Fruit fly (Drosophila melanogaster) whole organism, prepupa: ENCODE results near the gene CG5455.

Experiments
- Blimp-1 ChIP-seq: fragments of 200-800 bp; sonication (Bioruptor generic); optimal IDR thresholded peaks from 3 replicates; lab custom pipeline; 2017; ENCODE audit warnings: missing biosample characterization, missing genetic modification characterization, mild to moderate bottlenecking, moderate library complexity, missing genetic modification reagents
- CG10631 ChIP-seq: fragments of 200-800 bp; sonication (Bioruptor generic); optimal IDR thresholded peaks from 2 replicates; lab custom pipeline; 2016; ENCODE audit warnings: missing biosample characterization, missing genetic modification characterization
- CG10669 ChIP-seq: fragments of 200-800 bp; sonication (Bioruptor generic); optimal IDR thresholded peaks from 3 replicates; lab custom pipeline; 2018; ENCODE audit warnings: missing biosample characterization, mild to moderate bottlenecking, missing genetic modification characterization, moderate library complexity
- CG11902 ChIP-seq: fragments of 200-800 bp; sonication (Bioruptor generic); optimal IDR thresholded peaks from 3 replicates; lab custom pipeline; 2016; ENCODE audit warnings: missing biosample characterization, missing genetic modification characterization
- CG1621 ChIP-seq: fragments of 200-800 bp; sonication (Bioruptor generic); optimal IDR thresholded peaks from 3 replicates; lab custom pipeline; 2018; ENCODE audit warnings: missing biosample characterization, mild to moderate bottlenecking, missing genetic modification characterization
- CG31627 ChIP-seq: fragments of 200-800 bp; sonication (Bioruptor generic); optimal IDR thresholded peaks from 3 replicates; lab custom pipeline; 2016; ENCODE audit warnings: missing biosample characterization, missing genetic modification characterization
- CG32006 ChIP-seq: fragments of 200-800 bp; sonication (Bioruptor generic); optimal IDR thresholded peaks from 3 replicates; lab custom pipeline; 2017; ENCODE audit warnings: missing biosample characterization, mild to moderate bottlenecking, missing genetic modification characterization
- CG3919 ChIP-seq: fragments of 200-800 bp; sonication (Bioruptor generic); optimal IDR thresholded peaks from 3 replicates; lab custom pipeline; 2016; ENCODE audit warnings: missing biosample characterization, missing genetic modification characterization
- CG6276 ChIP-seq: fragments of 200-800 bp; sonication (Bioruptor generic); optimal IDR thresholded peaks from 2 replicates; lab custom pipeline; 2017; ENCODE audit warnings: missing biosample characterization, mild to moderate bottlenecking, missing genetic modification characterization
- CG6792 ChIP-seq: fragments of 200-800 bp; sonication (Bioruptor generic); optimal IDR thresholded peaks from 3 replicates; lab custom pipeline; 2016; ENCODE audit warnings: missing biosample characterization, missing genetic modification characterization
- CG6808 ChIP-seq: fragments of 200-800 bp; sonication (Bioruptor generic); optimal IDR thresholded peaks from 3 replicates; lab custom pipeline; 2017; ENCODE audit warnings: missing biosample characterization, missing genetic modification characterization, mild to moderate bottlenecking, moderate library complexity, missing genetic modification reagents
- CG6854 ChIP-seq: fragments of 200-800 bp; sonication (Bioruptor generic); optimal IDR thresholded peaks from 2 replicates; lab custom pipeline; 2017; ENCODE audit warnings: missing biosample characterization, mild to moderate bottlenecking, missing genetic modification characterization
- CG8632 ChIP-seq: fragments of 200-800 bp; sonication (Bioruptor generic); optimal IDR thresholded peaks from 3 replicates; lab custom pipeline; 2016; ENCODE audit warnings: missing biosample characterization, missing genetic modification characterization
- Eip75B ChIP-seq: fragments of 200-800 bp; sonication (Bioruptor generic); optimal IDR thresholded peaks from 3 replicates; lab custom pipeline; 2016; ENCODE audit warnings: missing biosample characterization, missing genetic modification characterization
- Eip78C ChIP-seq: fragments of 200-800 bp; sonication (Bioruptor generic); peaks from one replicate; lab custom pipeline; 2016; ENCODE audit warnings: missing biosample characterization, missing genetic modification characterization
- Eip93F ChIP-seq: fragments of 200-800 bp; sonication (Bioruptor generic); optimal IDR thresholded peaks from 2 replicates; lab custom pipeline; 2016; ENCODE audit warnings: missing biosample characterization, mild to moderate bottlenecking, missing genetic modification characterization
- Ets21C ChIP-seq: fragments of 200-800 bp; sonication (Bioruptor generic); optimal IDR thresholded peaks from 3 replicates; lab custom pipeline; 2016; ENCODE audit warnings: missing biosample characterization, missing genetic modification characterization
- Ets96B ChIP-seq: fragments of 200-800 bp; optimal IDR thresholded peaks from 2 replicates; lab custom pipeline; 2019; ENCODE audit warnings: missing biosample characterization, mild to moderate bottlenecking, missing genetic modification characterization, moderate library complexity
- Hr38 ChIP-seq: sonication (Bioruptor generic); optimal IDR thresholded peaks from 2 replicates; lab custom pipeline; 2016; ENCODE audit warnings: missing biosample characterization, missing genetic modification characterization
- Hr4 ChIP-seq: fragments of 200-800 bp; sonication (Bioruptor generic); optimal IDR thresholded peaks from 3 replicates; lab custom pipeline; 2016; ENCODE audit warnings: missing biosample characterization, missing genetic modification characterization
- Lpt ChIP-seq: fragments of 200-800 bp; sonication (Bioruptor generic); optimal IDR thresholded peaks from 3 replicates; lab custom pipeline; 2016; ENCODE audit warnings: missing biosample characterization, missing genetic modification characterization
- OdsH ChIP-seq: fragments of 200-800 bp; sonication (Bioruptor generic); optimal IDR thresholded peaks from 3 replicates; lab custom pipeline; 2016; ENCODE audit warnings: missing biosample characterization, missing genetic modification characterization
- Sox102F ChIP-seq: fragments of 200-800 bp; sonication (Bioruptor generic); optimal IDR thresholded peaks from 2 replicates; lab custom pipeline; 2016; ENCODE audit warnings: missing biosample characterization, mild to moderate bottlenecking, missing genetic modification characterization
- Sox14 ChIP-seq: fragments of 200-800 bp; sonication (Bioruptor generic); optimal IDR thresholded peaks from 3 replicates; lab custom pipeline; 2016; ENCODE audit warnings: missing biosample characterization, missing genetic modification characterization
- Sox15 ChIP-seq: fragments of 200-800 bp; sonication (Bioruptor generic); optimal IDR thresholded peaks from 3 replicates; lab custom pipeline; 2016; ENCODE audit warnings: missing biosample characterization, missing genetic modification characterization
- achi ChIP-seq: fragments of 200-800 bp; sonication (Bioruptor generic); optimal IDR thresholded peaks from 3 replicates; lab custom pipeline; 2016; ENCODE audit warnings: missing biosample characterization, missing genetic modification characterization
- dsx ChIP-seq: fragments of 200-800 bp; optimal IDR thresholded peaks from 3 replicates; lab custom pipeline; 2019; ENCODE audit warnings: missing biosample characterization, mild to moderate bottlenecking, missing genetic modification characterization, moderate library complexity; ENCODE audit not compliant: poor library complexity, severe bottlenecking
- eg ChIP-seq: fragments of 200-800 bp; sonication (Bioruptor generic); IDR thresholded peaks from 3 replicates; pipeline ENCODE4 v1.3.6; 2022; ENCODE audit warnings: missing biosample characterization, missing genetic modification characterization
- fd59A ChIP-seq: fragments of 200-800 bp; sonication (Bioruptor generic); optimal IDR thresholded peaks from 2 replicates; lab custom pipeline; 2017; ENCODE audit warnings: missing biosample characterization, mild to moderate bottlenecking, missing genetic modification characterization, missing genetic modification reagents
- lz ChIP-seq: fragments of 200-800 bp; sonication (Bioruptor generic); optimal IDR thresholded peaks from 3 replicates; lab custom pipeline; 2016; ENCODE audit warnings: missing biosample characterization, missing genetic modification characterization
- net ChIP-seq: fragments of 200-800 bp; sonication (Bioruptor generic); optimal IDR thresholded peaks from 3 replicates; lab custom pipeline; 2016; ENCODE audit warnings: missing biosample characterization, missing genetic modification characterization
- pdm3 ChIP-seq: fragments of 200-800 bp; sonication (Bioruptor generic); optimal IDR thresholded peaks from 3 replicates; lab custom pipeline; 2016; ENCODE audit warnings: missing biosample characterization, missing genetic modification characterization
- salr ChIP-seq, 2 experiments: fragments of 200-800 bp; sonication (Bioruptor generic); optimal IDR thresholded peaks; 3 replicates each; lab custom pipeline; 2016 to 2018; ENCODE audit warnings: missing biosample characterization in 2 of 2, missing genetic modification characterization in 2 of 2, mild to moderate bottlenecking in 1 of 2
- svp ChIP-seq: fragments of 200-800 bp; sonication (Bioruptor generic); peaks from one replicate; lab custom pipeline; 2016; ENCODE audit warnings: missing biosample characterization, missing genetic modification characterization
- vri ChIP-seq: fragments of 200-800 bp; sonication (Bioruptor generic); optimal IDR thresholded peaks from 3 replicates; lab custom pipeline; 2016; ENCODE audit warnings: missing biosample characterization, mild to moderate bottlenecking, missing genetic modification characterization

CG5455 gene

DNA sequence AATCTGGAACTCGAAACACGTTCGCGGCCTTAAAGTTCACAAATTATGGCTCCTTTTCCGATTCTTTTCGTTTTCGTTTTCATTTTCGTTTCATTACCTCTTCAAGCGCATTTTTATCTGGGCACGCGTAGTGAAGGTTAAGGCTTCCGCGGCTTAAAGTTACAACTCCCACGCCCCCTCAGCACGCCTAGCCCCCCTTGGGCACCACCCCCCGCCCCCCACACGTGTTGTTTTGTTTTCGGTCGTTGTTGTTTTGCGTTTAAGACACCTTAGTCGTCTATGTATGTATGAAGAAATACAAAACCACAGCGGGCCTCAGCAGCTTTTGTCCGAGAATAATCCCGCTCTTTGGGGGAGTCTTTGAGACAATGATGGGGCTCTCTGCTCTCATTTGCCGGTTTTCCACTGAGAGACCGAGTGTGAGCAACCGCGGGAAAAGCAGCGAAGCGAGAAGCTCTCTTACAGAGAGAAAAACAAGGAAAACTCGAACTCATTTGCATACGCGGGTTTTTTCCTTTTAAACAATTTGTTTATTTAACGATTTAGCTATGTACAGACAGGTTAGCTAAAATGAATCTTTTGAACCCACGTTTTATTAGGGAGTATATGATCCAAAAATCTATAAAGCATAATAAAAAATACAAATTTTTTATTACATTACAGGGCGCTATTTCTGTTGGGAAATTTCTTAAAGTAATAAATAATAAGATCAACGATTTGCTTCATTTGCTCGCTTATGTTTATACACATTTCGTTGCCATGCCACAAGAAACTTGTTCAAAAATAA is 1.0 kb downstream of the CG5455 start (continued):
- TF ChIP-seq CG1621 (tag; lab: Kevin White, UChicago): no peak
- no peak for TF ChIP-seq CG11902 (GFP tag; lab: Kevin White, UChicago)
- peak; percentile 44 for TF ChIP-seq CG10631 (GFP tag; lab: Kevin White, UChicago)
- no peak for TF ChIP-seq CG8632 (GFP tag; lab: Kevin White, UChicago)
- TF ChIP-seq CG6276 (GFP tag; lab: Kevin White, UChicago): peak; percentile 55
- TF ChIP-seq svp (GFP tag; lab: Kevin White, UChicago): peak; percentile 30
- peak; percentile 29 for TF ChIP-seq pdm3 (GFP tag; lab: Kevin White, UChicago)
- TF ChIP-seq Eip78C (GFP tag; lab: Kevin White, UChicago): peak; percentile 77
- TF ChIP-seq Ets21C (GFP tag; lab: Kevin White, UChicago): no peak
- peak; percentile 81 for TF ChIP-seq eg (GFP tag; lab: Robert Waterston, UW)
- peak; percentile 73 for TF ChIP-seq CG32006 (GFP tag; lab: Kevin White, UChicago)
- TF ChIP-seq CG6792 (GFP tag; lab: Kevin White, UChicago): no peak
- no peak for TF ChIP-seq lz (GFP tag; lab: Kevin White, UChicago)
- peak; percentile 71 for TF ChIP-seq Hr4 (GFP tag; lab: Kevin White, UChicago)
- peak; percentile 54 for TF ChIP-seq OdsH (GFP tag; lab: Kevin White, UChicago)
- TF ChIP-seq Sox14 (GFP tag; lab: Kevin White, UChicago): peak; percentile 16
- TF ChIP-seq Ets96B (tag; lab: Kevin White, UChicago): peak; percentile 8

dm6 chr3R:26463146-26463545 is 1.8 kb downstream of the CG5455 start:
- TF ChIP-seq Hr38 (GFP tag; lab: Kevin White, UChicago) (no peak), Sox15 (GFP tag; lab: Kevin White, UChicago) (no peak), CG3919 (GFP tag; lab: Kevin White, UChicago) (no peak), pdm3 (GFP tag; lab: Kevin White, UChicago) (no peak)

DNA sequence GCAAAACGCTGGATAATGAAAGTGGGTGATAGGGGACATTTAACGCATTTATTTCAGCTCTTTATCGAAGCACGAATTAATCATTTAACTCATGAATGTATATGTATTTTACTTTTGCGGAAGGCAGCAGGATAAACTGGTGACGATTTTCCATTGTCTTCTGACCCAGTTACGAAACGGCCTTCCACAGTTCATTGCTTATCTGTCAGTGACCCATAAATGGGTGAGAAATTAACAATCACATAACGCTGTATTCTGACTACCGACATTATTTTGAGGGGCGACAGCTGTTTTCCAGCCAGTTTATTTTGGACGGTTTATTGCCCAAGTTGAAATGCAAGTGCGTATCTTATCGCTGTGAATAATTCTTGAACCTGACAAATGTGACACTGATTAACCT is 2.2 kb downstream of the CG5455 start:
- TF ChIP-seq svp (GFP tag; lab: Kevin White, UChicago): peak; percentile 47
- TF ChIP-seq Ets21C (GFP tag; lab: Kevin White, UChicago): no peak
- no peak for TF ChIP-seq CG31627 (GFP tag; lab: Kevin White, UChicago)
- TF ChIP-seq CG10631 (GFP tag; lab: Kevin White, UChicago): no peak
- TF ChIP-seq Eip75B (GFP tag; lab: Kevin White, UChicago): peak; percentile 18
- no peak for TF ChIP-seq Sox102F
- TF ChIP-seq dsx: no peak
- TF ChIP-seq Blimp-1: no peak
- TF ChIP-seq salr (GFP tag; optimal IDR thresholded peaks at IDR 0.05; lab: Kevin White, UChicago): no peak
- TF ChIP-seq Sox15 (GFP tag; lab: Kevin White, UChicago): no peak
- TF ChIP-seq net (GFP tag; lab: Kevin White, UChicago): no peak
- no peak for TF ChIP-seq CG6808 (GFP tag; lab: Kevin White, UChicago)
- TF ChIP-seq Eip93F (GFP tag; lab: Kevin White, UChicago): peak; percentile 17
- no peak for TF ChIP-seq fd59A
- no peak for TF ChIP-seq CG6854 (GFP tag; lab: Kevin White, UChicago)
- TF ChIP-seq achi (GFP tag; lab: Kevin White, UChicago): no peak
- TF ChIP-seq Lpt (GFP tag; lab: Kevin White, UChicago): no peak
- peak; percentile 85 for TF ChIP-seq vri (GFP tag; lab: Kevin White, UChicago)
- TF ChIP-seq CG6792 (GFP tag; lab: Kevin White, UChicago): no peak
- no peak for TF ChIP-seq CG10669
- TF ChIP-seq Hr4 (GFP tag; lab: Kevin White, UChicago): no peak
